Worm (Caenorhabditis elegans): Measurements from ENCODE around the gene nhr-135.
"Not testable (repeated sequence)": the region's sequence is repeated elsewhere in the genome, so short reads cannot be mapped to it uniquely, and the experiment has no call there.

The nhr-135 gene

ce11 chrV:7059350-7059749 is 34.2 kb downstream of the nhr-135 start, which contains the start of gene mdt-6:
Gene mdt-6 (minus strand): TSS chrV:7059624.
- TF ChIP-seq tbx-2 (tag; optimal IDR thresholded peaks at IDR 0.05), result no peak
- TF ChIP-seq ama-1 (optimal IDR thresholded peaks at IDR 0.05), result peak; percentile 51

- not testable (repeated sequence) for TF ChIP-seq zag-1, nhr-23, lin-15B (tag; optimal IDR thresholded peaks at IDR 0.05)
Observed at ce11 chrV:7057795-7058194, 35.8 kb downstream of the nhr-135 start, which contains the start of gene Y57E12AL.2. Gene Y57E12AL.2 (plus strand): TSS chrV:7058095.

ce11 chrV:7054598-7054997 is 39.0 kb downstream of the nhr-135 start, which contains the start of gene spig-8:
Gene spig-8 (plus strand): TSS chrV:7054898.
- TF ChIP-seq fos-1 (tag; optimal IDR thresholded peaks at IDR 0.05), result no peak
- no peak for TF ChIP-seq elt-3 (tag; optimal IDR thresholded peaks at IDR 0.05)
- TF ChIP-seq mml-1 (tag; optimal IDR thresholded peaks at IDR 0.05), result no peak
- TF ChIP-seq hmg-11 (tag; optimal IDR thresholded peaks at IDR 0.05), result no peak
- TF ChIP-seq egl-5 (tag; optimal IDR thresholded peaks at IDR 0.05), result no peak
- TF ChIP-seq fkh-2 (tag; optimal IDR thresholded peaks at IDR 0.05), result no peak
- no peak for TF ChIP-seq elt-2 (tag; optimal IDR thresholded peaks at IDR 0.05)
- no peak for TF ChIP-seq lin-15B (tag; optimal IDR thresholded peaks at IDR 0.05)
- TF ChIP-seq pha-4 (tag; optimal IDR thresholded peaks at IDR 0.05), result no peak
- no peak for TF ChIP-seq jun-1 (tag; optimal IDR thresholded peaks at IDR 0.05)
- TF ChIP-seq nhr-77 (tag; optimal IDR thresholded peaks at IDR 0.05), result no peak
- TF ChIP-seq ZK546.5 (tag; optimal IDR thresholded peaks at IDR 0.05), result no peak

- TF ChIP-seq nhr-25 (tag; optimal IDR thresholded peaks at IDR 0.05) (no peak), fos-1 (tag; optimal IDR thresholded peaks at IDR 0.05) (no peak), nhr-237 (tag; optimal IDR thresholded peaks at IDR 0.05) (no peak), elt-2 (tag; optimal IDR thresholded peaks at IDR 0.05) (no peak)
Observed at ce11 chrV:7053100-7053499, 40.5 kb downstream of the nhr-135 start, which contains the start of gene txt-17. Gene txt-17 (minus strand): TSS chrV:7053200.

ce11 chrV:7051133-7051765 is 42.3 kb downstream of the nhr-135 start, which contains the start of the genes tofu-2 and spig-1:
Gene tofu-2 (minus strand): TSS chrV:7051248.
Gene spig-1 (plus strand): TSS chrV:7051715.
- no peak for TF ChIP-seq lsy-12 (tag; optimal IDR thresholded peaks at IDR 0.05)

- TF ChIP-seq mml-1 (tag; optimal IDR thresholded peaks at IDR 0.05), result no peak
- no peak for TF ChIP-seq nhr-77 (tag; optimal IDR thresholded peaks at IDR 0.05)
- no peak for TF ChIP-seq R02D3.7 (tag; optimal IDR thresholded peaks at IDR 0.05)
- no peak for TF ChIP-seq fkh-2 (tag; optimal IDR thresholded peaks at IDR 0.05)
- no peak for TF ChIP-seq nhr-237 (tag; optimal IDR thresholded peaks at IDR 0.05)
- TF ChIP-seq lin-39 (tag; optimal IDR thresholded peaks at IDR 0.05), result no peak
- TF ChIP-seq hmg-11 (tag; optimal IDR thresholded peaks at IDR 0.05), result no peak
Observed at ce11 chrV:7050153-7050552, 43.4 kb downstream of the nhr-135 start.

ce11 chrV:7047512-7047911 is 46.1 kb downstream of the nhr-135 start, which contains the start of gene F20A1.8:
Gene F20A1.8 (minus strand): TSS chrV:7047612.
- TF ChIP-seq ztf-4 (tag; optimal IDR thresholded peaks at IDR 0.05) (no peak), pha-4 (tag; optimal IDR thresholded peaks at IDR 0.05) (no peak), unc-62 (GFP tag; optimal IDR thresholded peaks at IDR 0.05) (no peak), ceh-16 (tag; optimal IDR thresholded peaks at IDR 0.05) (no peak), nhr-12 (tag; optimal IDR thresholded peaks at IDR 0.05) (no peak), ceh-9 (tag; optimal IDR thresholded peaks at IDR 0.05) (no peak), skn-1 (tag; optimal IDR thresholded peaks at IDR 0.05) (no peak), nfya-1 (tag; optimal IDR thresholded peaks at IDR 0.05; ENCODE audit: insufficient read depth) (no peak), ztf-11 (tag; optimal IDR thresholded peaks at IDR 0.05) (no peak), nhr-23 (tag; optimal IDR thresholded peaks at IDR 0.05) (no peak), fos-1 (tag; optimal IDR thresholded peaks at IDR 0.05) (no peak)
